Comparison of ENCODE assay signal across 1 fruit fly cellular context in the genomic region with DNA sequence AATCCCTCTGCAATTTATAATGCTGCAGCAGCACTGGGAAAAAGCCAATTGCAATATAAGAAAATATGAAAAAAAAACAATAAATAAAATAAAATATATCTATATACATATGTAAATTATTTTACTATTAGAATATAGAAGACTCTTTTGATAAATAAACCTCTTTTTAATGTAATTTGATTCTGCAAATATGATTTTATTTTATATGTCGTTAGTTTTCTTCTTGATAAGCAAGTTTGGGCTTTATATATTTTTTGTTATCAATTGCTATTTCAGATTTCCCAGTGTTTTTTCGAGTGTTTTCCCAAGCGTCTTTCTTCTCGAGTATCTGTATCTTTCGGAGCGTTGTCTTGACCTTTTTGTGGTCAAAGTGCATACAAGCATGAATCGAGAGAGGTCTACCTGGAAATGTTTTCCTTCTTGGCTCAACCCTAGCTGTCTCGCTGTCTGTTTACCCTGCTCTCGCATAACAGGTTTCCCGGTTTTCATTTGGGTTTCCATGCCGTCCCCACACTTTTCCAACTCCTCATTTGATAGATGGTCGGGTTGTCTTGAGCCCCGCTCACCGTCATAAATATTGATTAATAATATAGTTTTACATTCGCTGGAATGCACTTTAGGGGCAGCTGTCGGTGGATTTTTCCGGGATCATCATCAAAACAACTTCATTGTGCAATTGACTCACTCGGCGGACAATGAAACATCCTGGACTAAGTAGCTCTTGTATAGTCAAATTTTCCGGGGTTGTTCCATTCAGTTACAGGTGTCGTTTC.
TF ChIP-seq lines count a peak whose summit lies in the region.

No protein-coding gene starts in this region.

TF ChIP-seq in whole organism, embryonic, 481 proteins besides CTCF, POLR2A, EP300 and RAD21 (continued from another document):
- TF ChIP-seq Neu2 (GFP tag; optimal IDR thresholded peaks at IDR 0.05; lab: Kevin White, UChicago; ENCODE audit: borderline replicate concordance) = no peak
- no peak for TF ChIP-seq dm (GFP tag; optimal IDR thresholded peaks at IDR 0.05; lab: Kevin White, UChicago)
- TF ChIP-seq CG6854 (GFP tag; optimal IDR thresholded peaks at IDR 0.05; lab: Kevin White, UChicago) = no peak
- TF ChIP-seq B-H2 (GFP tag; optimal IDR thresholded peaks at IDR 0.05; lab: Kevin White, UChicago) = no peak
- peak; percentile 76 for TF ChIP-seq CG8924 (tag; optimal IDR thresholded peaks at IDR 0.05; lab: Kevin White, UChicago)
- peak; percentile 76 for TF ChIP-seq trem (tag; optimal IDR thresholded peaks at IDR 0.05; lab: Kevin White, UChicago)
- peak; percentile 71 for TF ChIP-seq Oli (tag; optimal IDR thresholded peaks at IDR 0.05; lab: Kevin White, UChicago)
- TF ChIP-seq row (GFP tag; IDR thresholded peaks at IDR 0.05; lab: Robert Waterston, UW) = peak; percentile 64
- TF ChIP-seq Dip3 (GFP tag; optimal IDR thresholded peaks at IDR 0.05; lab: Kevin White, UChicago) = no peak
- TF ChIP-seq TFAM (GFP tag; optimal IDR thresholded peaks at IDR 0.05; lab: Kevin White, UChicago) = no peak
- TF ChIP-seq Poxn (GFP tag; IDR thresholded peaks at IDR 0.05; lab: Robert Waterston, UW) = no peak
- TF ChIP-seq Jarid2 (GFP tag; optimal IDR thresholded peaks at IDR 0.05; lab: Kevin White, UChicago) = no peak
- TF ChIP-seq trh (GFP tag; optimal IDR thresholded peaks at IDR 0.05; lab: Kevin White, UChicago) = no peak
- peak; percentile 40; the same call in 1 of the 2 replicates for TF ChIP-seq esg (GFP tag; conservative IDR thresholded peaks at IDR 0.05; lab: Robert Waterston, UW)
- no peak for TF ChIP-seq ftz-f1 (GFP tag; optimal IDR thresholded peaks at IDR 0.05; lab: Kevin White, UChicago)
- TF ChIP-seq CG17359 (tag; optimal IDR thresholded peaks at IDR 0.05; lab: Kevin White, UChicago) = peak; percentile 61
- TF ChIP-seq pb (GFP tag; optimal IDR thresholded peaks at IDR 0.05; lab: Kevin White, UChicago) = no peak
- TF ChIP-seq CG1647 (GFP tag; optimal IDR thresholded peaks at IDR 0.05; lab: Kevin White, UChicago) = no peak
- no peak for TF ChIP-seq Fer1 (GFP tag; optimal IDR thresholded peaks at IDR 0.05; lab: Kevin White, UChicago)
- TF ChIP-seq dmrt99B (tag; optimal IDR thresholded peaks at IDR 0.05; lab: Kevin White, UChicago) = peak; percentile 77
